Fruit fly (Drosophila melanogaster) whole organism, adult: Measurements from ENCODE around the gene Targ2.
A peak's percentile ranks its signal among the peaks of the same experiment; 100 is the strongest.

Experiments
- CG11617 ChIP-seq: fragments of 200-800 bp; sonication (Bioruptor generic); optimal IDR thresholded peaks from 2 replicates; lab custom pipeline; 2017; ENCODE audit warnings: mild to moderate bottlenecking, missing biosample characterization, missing genetic modification reagents, missing genetic modification characterization
- CG12768 ChIP-seq: fragments of 200-800 bp; sonication (Bioruptor generic); optimal IDR thresholded peaks from 2 replicates; lab custom pipeline; 2017; ENCODE audit warnings: missing biosample characterization, missing genetic modification characterization, mild to moderate bottlenecking, moderate library complexity, missing genetic modification reagents
- CG14711 ChIP-seq: fragments of 200-800 bp; sonication (Bioruptor generic); optimal IDR thresholded peaks from 2 replicates; lab custom pipeline; 2018; ENCODE audit warnings: missing biosample characterization, mild to moderate bottlenecking, missing genetic modification characterization, moderate library complexity
- CG33017 ChIP-seq: fragments of 200-800 bp; sonication (Bioruptor generic); optimal IDR thresholded peaks from 2 replicates; lab custom pipeline; 2018; ENCODE audit warnings: missing biosample characterization, mild to moderate bottlenecking, missing genetic modification characterization, moderate library complexity
- CG7045 ChIP-seq: fragments of 200-800 bp; sonication (Bioruptor generic); optimal IDR thresholded peaks from 2 replicates; lab custom pipeline; 2017; ENCODE audit warnings: missing biosample characterization, mild to moderate bottlenecking, missing genetic modification characterization
- Crg-1 ChIP-seq: fragments of 200-800 bp; sonication (Bioruptor generic); optimal IDR thresholded peaks from 2 replicates; lab custom pipeline; 2016; ENCODE audit warnings: missing biosample characterization, missing genetic modification characterization
- bab1 ChIP-seq: fragments of 200-800 bp; sonication (Bioruptor generic); optimal IDR thresholded peaks from 3 replicates; lab custom pipeline; 2019; ENCODE audit warnings: missing biosample characterization, mild to moderate bottlenecking, missing genetic modification characterization, moderate library complexity
- pad ChIP-seq: fragments of 200-800 bp; sonication (Bioruptor generic); optimal IDR thresholded peaks from 3 replicates; lab custom pipeline; 2017; ENCODE audit warnings: missing biosample characterization, missing genetic modification characterization, mild to moderate bottlenecking, moderate library complexity, missing genetic modification reagents

DNA sequence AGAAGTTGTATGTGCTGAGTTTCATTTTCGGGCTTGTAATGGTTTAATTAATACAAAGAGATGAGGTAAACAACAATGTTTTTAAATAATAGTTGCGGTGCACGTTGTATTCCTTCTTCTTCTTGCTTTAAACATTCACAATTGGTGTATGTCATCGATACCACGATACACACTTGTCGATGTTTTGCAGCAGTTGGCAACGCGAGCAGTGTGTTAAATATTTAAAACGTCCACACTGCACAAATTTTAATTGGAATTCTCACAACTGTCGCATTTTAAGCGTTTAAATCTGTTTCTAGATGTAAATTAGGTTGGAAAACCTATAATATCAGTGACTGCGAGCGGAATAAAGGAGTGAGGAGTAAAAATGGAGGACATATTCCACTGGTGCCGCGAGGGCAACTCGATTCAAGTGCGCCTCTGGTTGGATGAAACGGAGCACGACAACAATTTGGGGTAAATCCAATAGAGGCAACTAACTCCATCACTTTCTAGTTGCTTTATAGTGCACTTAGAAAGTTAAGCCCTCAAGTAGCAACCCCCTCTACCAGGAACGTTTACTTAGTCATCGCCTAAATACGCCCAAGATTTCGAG is 13.8 kb upstream of the Targ2 start, which contains the start of the genes Trmt112 and Ilk:
- TF ChIP-seq CG14711 (tag; lab: Kevin White, UChicago), result no peak
- TF ChIP-seq CG11617 (GFP tag; lab: Kevin White, UChicago), result no peak
- TF ChIP-seq CG7045, result no peak
- no peak for TF ChIP-seq CG33017 (tag; lab: Kevin White, UChicago)
- TF ChIP-seq Crg-1 (GFP tag; lab: Kevin White, UChicago), result no peak
- TF ChIP-seq bab1 (GFP tag; lab: Kevin White, UChicago), result peak; percentile 39
- no peak for TF ChIP-seq CG12768 (GFP tag; lab: Kevin White, UChicago)
- no peak for TF ChIP-seq pad (GFP tag; lab: Kevin White, UChicago)
